Worm (Caenorhabditis elegans) whole organism, midembryonic: ENCODE results near the gene C34C12.12.
A peak's percentile ranks its signal among the peaks of the same experiment; 100 is the strongest.

Source experiments
- T22C8.4 ChIP-seq: fragments of 200-800 bp; sonication (Bioruptor generic); IDR thresholded peaks from 2 replicates; pipeline ENCODE4 v1.3.6; 2022; ENCODE audit warnings: missing genetic modification characterization, missing compliant biosample characterization
- cog-1 ChIP-seq: sonication (generic microtip); optimal IDR thresholded peaks from 2 replicates; lab custom pipeline; 2016; ENCODE audit warnings: missing genetic modification characterization, missing compliant biosample characterization
- flt-1 ChIP-seq: fragments of 200-800 bp; sonication (Bioruptor generic); IDR thresholded peaks from 2 replicates; pipeline ENCODE4 v1.3.6; 2022; ENCODE audit warnings: missing genetic modification characterization, missing compliant biosample characterization
- klf-2 ChIP-seq: fragments of 200-800 bp; sonication (Bioruptor generic); conservative IDR thresholded peaks from 2 replicates; pipeline ENCODE4 v1.3.6; 2022; ENCODE audit warnings: missing genetic modification reagents, missing genetic modification characterization, missing compliant biosample characterization
- med-1 ChIP-seq: sonication (generic microtip); optimal IDR thresholded peaks from 2 replicates; lab custom pipeline; 2017; ENCODE audit warnings: missing genetic modification characterization, mild to moderate bottlenecking, missing compliant biosample characterization, antibody characterized with exemption, missing genetic modification reagents; ENCODE audit not compliant: insufficient read depth
- ref-1 ChIP-seq: fragments of 200-800 bp; sonication (Bioruptor generic); conservative IDR thresholded peaks from 2 replicates; pipeline ENCODE4 v1.3.6; 2022; ENCODE audit warnings: missing genetic modification reagents, missing genetic modification characterization, missing compliant biosample characterization
- tab-1 ChIP-seq: fragments of 200-800 bp; sonication (Bioruptor generic); IDR thresholded peaks from 2 replicates; pipeline ENCODE4 v1.3.6; 2022; ENCODE audit warnings: missing genetic modification characterization, missing compliant biosample characterization
- ztf-23 ChIP-seq: fragments of 200-800 bp; sonication (Bioruptor generic); IDR thresholded peaks from 2 replicates; pipeline ENCODE4 v1.3.6; 2022; ENCODE audit warnings: missing genetic modification reagents, missing genetic modification characterization, missing compliant biosample characterization
- ztf-29 ChIP-seq: fragments of 200-800 bp; sonication (Bioruptor generic); IDR thresholded peaks from 2 replicates; pipeline ENCODE4 v1.3.6; 2022; ENCODE audit warnings: missing genetic modification reagents, missing genetic modification characterization, missing compliant biosample characterization

The C34C12.12 gene

DNA sequence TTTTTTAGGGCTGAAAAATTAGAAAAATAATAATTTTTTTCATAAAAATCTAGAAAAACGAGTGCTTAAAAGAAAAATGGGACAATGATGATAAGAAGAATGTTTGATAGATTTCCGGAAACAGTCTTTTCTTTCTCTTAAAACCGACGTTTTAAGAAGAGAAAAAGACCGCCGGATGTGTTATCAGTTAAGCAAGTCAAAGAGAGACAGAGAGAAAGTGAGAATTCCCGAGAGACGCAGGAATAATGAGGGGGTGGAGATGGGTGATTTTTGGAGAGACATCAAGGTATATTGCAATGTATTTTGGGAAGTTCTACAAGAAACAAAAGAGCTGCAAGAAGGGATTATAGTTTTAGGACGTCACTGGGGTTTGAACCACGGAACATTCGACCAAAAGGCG is 22.5 kb downstream of the C34C12.12 start, which contains the start of gene C34C12.9:
C34C12.9 (minus strand) TSS at position 16 of the 400 bp plus-strand sequence.
- no peak for TF ChIP-seq flt-1 (GFP tag; lab: Robert Waterston, UW)
- no peak for TF ChIP-seq med-1 (GFP tag; lab: Kevin White, UChicago)
- TF ChIP-seq klf-2 = no peak
- TF ChIP-seq ref-1 (GFP tag; lab: Robert Waterston, UW) = no peak
- no peak for TF ChIP-seq ztf-23 (GFP tag; lab: Robert Waterston, UW)
- no peak for TF ChIP-seq cog-1
- TF ChIP-seq tab-1 (GFP tag; lab: Robert Waterston, UW) = no peak
- no peak for TF ChIP-seq ztf-29
- TF ChIP-seq T22C8.4 (GFP tag; lab: Robert Waterston, UW) = no peak

DNA sequence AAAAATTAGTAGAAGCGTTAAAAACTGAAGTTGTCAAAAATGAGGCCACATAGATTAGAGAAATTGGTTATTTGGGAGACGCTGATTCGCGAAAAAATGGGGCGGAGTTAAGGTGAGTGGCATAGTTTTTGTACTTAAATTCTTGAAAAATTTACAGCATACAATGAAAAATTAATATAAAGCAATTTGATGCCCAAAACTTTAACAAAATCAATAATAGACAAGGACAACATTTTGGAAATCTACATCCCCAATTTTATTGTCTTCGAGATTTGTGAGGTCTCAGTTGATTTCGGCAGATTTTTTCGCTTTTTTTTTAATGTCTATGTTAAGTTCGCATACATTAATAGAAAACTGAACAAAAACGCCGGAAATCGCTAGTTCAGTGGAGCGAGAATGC is 23.3 kb downstream of the C34C12.12 start:
- TF ChIP-seq ztf-29 (no peak), cog-1 (peak; percentile 66), T22C8.4 (GFP tag; lab: Robert Waterston, UW) (no peak), tab-1 (GFP tag; lab: Robert Waterston, UW) (no peak), ztf-23 (GFP tag; lab: Robert Waterston, UW) (no peak), med-1 (GFP tag; lab: Kevin White, UChicago) (no peak), ref-1 (GFP tag; lab: Robert Waterston, UW) (no peak), flt-1 (GFP tag; lab: Robert Waterston, UW) (0 out of 2 replicates have a peak, but pooled peaks have one; percentile 29), klf-2 (peak; percentile 56; the same call in 1 of the 2 replicates)

DNA sequence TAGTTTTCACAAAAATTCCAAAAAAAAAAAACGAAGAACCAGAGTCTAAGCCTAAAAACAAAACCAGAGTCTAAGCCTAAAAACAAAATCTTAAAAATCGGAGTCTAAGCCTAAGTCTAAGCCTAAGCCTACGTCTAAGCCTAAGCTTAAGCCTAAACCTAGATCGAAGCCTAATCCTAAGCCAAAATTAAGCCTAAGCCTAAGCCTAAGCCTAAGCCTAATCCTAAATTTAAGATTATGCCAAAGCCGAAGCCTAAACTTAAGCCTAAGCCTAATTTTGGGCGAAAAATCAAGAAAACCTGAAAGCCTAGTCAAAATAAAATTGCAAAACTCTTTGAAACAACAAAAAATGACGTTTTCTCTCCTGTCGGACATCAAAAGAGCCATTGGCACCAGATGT is 24.4 kb downstream of the C34C12.12 start:
- TF ChIP-seq cog-1 (no peak), ztf-23 (GFP tag; lab: Robert Waterston, UW) (no peak), ztf-29 (no peak), med-1 (GFP tag; lab: Kevin White, UChicago) (no peak), ref-1 (GFP tag; lab: Robert Waterston, UW) (no peak), T22C8.4 (GFP tag; lab: Robert Waterston, UW) (no peak)

DNA sequence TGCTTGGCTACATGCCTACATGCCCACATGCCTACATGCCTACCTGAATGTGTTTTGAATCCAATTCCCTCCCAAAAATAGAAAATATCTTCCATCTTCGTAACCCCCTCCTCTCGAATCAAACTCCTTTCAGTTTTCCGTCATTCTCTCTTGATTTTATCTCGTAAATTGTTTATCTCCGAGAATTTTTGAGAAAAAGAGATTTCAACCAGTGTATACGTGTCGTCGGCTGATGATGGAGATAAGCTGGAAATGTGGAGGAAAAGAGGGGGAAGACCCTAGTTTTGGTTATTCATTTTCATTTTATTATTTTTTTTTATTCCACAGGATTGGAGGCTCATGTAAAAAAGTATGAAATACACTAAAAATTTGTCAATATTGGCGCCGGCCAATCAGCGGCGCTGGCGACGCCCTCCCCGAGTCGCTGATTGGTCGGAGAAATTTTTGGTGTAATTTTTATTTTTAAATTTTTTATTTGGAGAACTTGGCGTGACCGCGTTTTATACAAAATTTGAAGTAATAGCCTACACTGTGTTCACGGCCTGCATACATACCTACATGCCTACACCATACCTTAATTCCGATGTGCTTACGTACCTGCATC is 25.9 kb downstream of the C34C12.12 start:
- no peak for TF ChIP-seq cog-1

DNA sequence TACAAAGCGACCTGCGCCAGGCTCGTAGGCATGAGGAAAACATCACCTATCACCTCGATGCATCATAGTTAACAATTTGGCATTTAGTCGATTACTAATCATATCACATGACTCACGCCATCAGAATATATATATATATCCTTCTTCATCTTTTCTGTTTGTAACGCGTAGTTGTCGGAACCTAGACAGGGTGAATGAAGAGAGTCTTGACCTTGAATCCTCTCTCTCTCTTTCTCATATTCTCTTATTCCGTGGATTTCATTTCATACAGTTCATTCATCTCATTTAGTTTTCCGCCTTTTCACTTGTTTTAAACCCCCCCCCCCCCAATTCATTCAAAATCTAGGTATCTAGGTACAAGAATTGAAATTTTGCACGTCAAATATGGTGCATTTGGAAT is 27.2 kb downstream of the C34C12.12 start:
- TF ChIP-seq ztf-29 (no peak), cog-1 (no peak), flt-1 (GFP tag; lab: Robert Waterston, UW) (no peak), T22C8.4 (GFP tag; lab: Robert Waterston, UW) (no peak), ref-1 (GFP tag; lab: Robert Waterston, UW) (no peak), klf-2 (no peak), med-1 (GFP tag; lab: Kevin White, UChicago) (no peak), tab-1 (GFP tag; lab: Robert Waterston, UW) (no peak), ztf-23 (GFP tag; lab: Robert Waterston, UW) (no peak)

DNA sequence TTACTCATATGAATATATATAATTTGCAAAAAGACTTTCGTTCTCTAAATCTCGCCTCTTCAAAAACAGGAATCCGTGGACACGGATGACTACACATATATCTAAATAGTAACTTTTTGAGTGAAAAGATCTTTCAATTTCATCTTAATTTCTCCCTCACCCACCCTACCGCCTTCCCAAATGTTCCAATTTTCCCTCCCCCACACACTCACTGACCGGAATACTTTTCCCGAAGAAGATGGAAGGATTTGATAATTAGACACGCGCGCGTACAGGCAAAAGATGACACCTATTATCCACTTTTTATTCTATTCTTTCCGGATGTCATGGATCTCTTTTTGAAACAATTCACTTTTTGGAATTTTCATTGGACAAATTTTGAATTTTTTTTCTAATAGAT is 28.0 kb downstream of the C34C12.12 start:
- TF ChIP-seq ref-1 (GFP tag; lab: Robert Waterston, UW) (no peak), flt-1 (GFP tag; lab: Robert Waterston, UW) (no peak), ztf-29 (no peak), ztf-23 (GFP tag; lab: Robert Waterston, UW) (no peak), tab-1 (GFP tag; lab: Robert Waterston, UW) (no peak)

DNA sequence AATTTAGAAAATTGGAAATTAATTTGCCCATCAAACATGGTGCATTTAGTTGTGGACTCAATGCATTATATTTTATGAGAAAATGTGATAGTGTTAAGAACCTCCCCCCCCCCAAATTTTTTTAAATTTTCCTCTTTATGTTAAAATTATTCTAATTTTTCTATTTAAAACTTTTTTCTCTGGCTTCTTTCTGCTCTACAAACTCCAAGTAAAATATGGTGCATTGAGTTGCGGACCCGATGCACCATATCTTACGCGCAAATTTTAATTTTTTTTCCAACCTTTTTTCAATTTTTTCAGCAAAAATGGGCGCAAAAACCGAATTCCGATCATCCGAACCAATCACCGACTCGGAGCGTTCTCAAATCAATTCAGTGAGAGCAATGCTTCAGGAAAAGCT is 29.3 kb downstream of the C34C12.12 start, which contains the start of gene C34C12.6:
C34C12.6 (plus strand) TSS at position 301 of the 400 bp plus-strand sequence.
- TF ChIP-seq ztf-23 (GFP tag; lab: Robert Waterston, UW) (no peak), T22C8.4 (GFP tag; lab: Robert Waterston, UW) (no peak), med-1 (GFP tag; lab: Kevin White, UChicago) (no peak), klf-2 (no peak), ref-1 (GFP tag; lab: Robert Waterston, UW) (no peak), ztf-29 (no peak), cog-1 (no peak), tab-1 (GFP tag; lab: Robert Waterston, UW) (no peak), flt-1 (GFP tag; lab: Robert Waterston, UW) (no peak)

DNA sequence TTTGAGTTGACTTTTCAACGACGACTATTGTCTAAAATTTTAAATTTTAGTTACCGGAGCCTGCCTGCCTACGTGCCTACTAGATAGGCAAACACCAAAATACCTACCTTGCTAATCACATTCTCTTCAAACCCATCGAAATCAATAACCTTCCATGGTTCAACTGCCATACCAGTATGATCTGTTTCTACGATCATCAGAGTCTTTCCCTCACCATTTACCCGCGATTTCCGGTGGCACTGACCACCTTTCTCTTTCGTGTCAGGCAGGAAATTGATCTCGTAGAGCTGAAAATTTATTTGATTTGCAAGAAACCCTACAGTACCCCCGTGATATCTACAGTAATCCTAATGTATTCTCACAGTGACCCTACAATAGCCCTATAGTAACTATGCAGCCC is 32.0 kb downstream of the C34C12.12 start:
- TF ChIP-seq med-1 (GFP tag; lab: Kevin White, UChicago) (no peak), tab-1 (GFP tag; lab: Robert Waterston, UW) (no peak), flt-1 (GFP tag; lab: Robert Waterston, UW) (no peak), T22C8.4 (GFP tag; lab: Robert Waterston, UW) (no peak), klf-2 (no peak), ztf-29 (no peak), ref-1 (GFP tag; lab: Robert Waterston, UW) (no peak), ztf-23 (GFP tag; lab: Robert Waterston, UW) (no peak), cog-1 (no peak)

DNA sequence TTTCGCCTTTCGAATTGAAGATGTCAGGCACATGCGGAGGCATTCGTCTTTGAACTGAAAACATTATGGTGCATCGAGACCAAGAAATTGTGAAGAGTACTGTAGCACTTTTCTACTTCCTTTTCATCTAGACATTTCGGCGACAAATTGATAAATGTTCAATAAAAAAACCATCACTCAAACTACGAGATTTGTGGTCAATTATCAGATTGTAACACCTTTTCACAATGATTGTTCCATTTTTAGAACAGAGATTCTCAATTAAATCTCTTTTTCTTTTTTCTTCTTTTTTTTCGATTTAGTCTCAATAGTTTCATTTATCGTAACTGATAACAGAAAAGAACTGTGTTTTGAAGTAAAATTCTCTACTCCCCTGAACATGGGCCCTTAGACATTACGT is 33.1 kb downstream of the C34C12.12 start:
- TF ChIP-seq tab-1 (GFP tag; lab: Robert Waterston, UW) (no peak), ztf-29 (no peak), cog-1 (no peak), klf-2 (no peak), med-1 (GFP tag; lab: Kevin White, UChicago) (no peak), T22C8.4 (GFP tag; lab: Robert Waterston, UW) (no peak), flt-1 (GFP tag; lab: Robert Waterston, UW) (no peak), ztf-23 (GFP tag; lab: Robert Waterston, UW) (no peak), ref-1 (GFP tag; lab: Robert Waterston, UW) (no peak)

DNA sequence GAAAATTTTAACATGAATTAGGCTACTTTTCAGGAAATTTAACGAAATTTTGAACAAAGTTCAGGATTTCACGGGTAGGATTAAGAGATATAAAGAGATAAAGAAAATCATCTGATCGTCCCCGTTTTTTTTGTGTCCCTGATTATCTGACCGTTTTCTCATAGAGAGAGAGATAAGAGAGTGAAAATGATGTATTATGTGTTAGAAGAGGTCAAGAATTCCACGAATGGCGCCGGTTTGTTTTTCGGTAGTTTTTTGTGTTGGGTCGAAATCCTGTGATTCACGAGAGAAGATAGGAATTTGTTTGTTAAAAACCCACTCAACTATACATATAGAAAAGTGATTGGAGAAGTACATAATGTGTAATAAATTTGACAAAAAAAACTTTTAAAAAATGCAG is 34.1 kb downstream of the C34C12.12 start:
- TF ChIP-seq med-1 (GFP tag; lab: Kevin White, UChicago) (no peak), klf-2 (no peak), cog-1 (no peak), ztf-23 (GFP tag; lab: Robert Waterston, UW) (no peak), tab-1 (GFP tag; lab: Robert Waterston, UW) (no peak), ztf-29 (no peak), T22C8.4 (GFP tag; lab: Robert Waterston, UW) (no peak), flt-1 (GFP tag; lab: Robert Waterston, UW) (no peak), ref-1 (GFP tag; lab: Robert Waterston, UW) (no peak)
